Worm (Caenorhabditis elegans) whole organism, late embryonic: Measurements from ENCODE around the gene F35E12.6.
A peak's percentile ranks its signal among the peaks of the same experiment; 100 is the strongest.

Experiments used
- C08G9.2 ChIP-seq: sonication (generic microtip); optimal IDR thresholded peaks from 2 replicates; lab custom pipeline; 2016; ENCODE audit warnings: mild to moderate bottlenecking, missing genetic modification characterization, moderate library complexity, missing compliant biosample characterization
- F13H6.1 ChIP-seq: sonication (generic microtip); optimal IDR thresholded peaks from 2 replicates; lab custom pipeline; 2016; ENCODE audit warnings: missing genetic modification characterization, missing compliant biosample characterization
- K02D7.2 ChIP-seq: sonication (generic microtip); optimal IDR thresholded peaks from 2 replicates; lab custom pipeline; 2017; ENCODE audit warnings: mild to moderate bottlenecking, missing genetic modification characterization, missing compliant biosample characterization
- Y22D7AL.16 ChIP-seq: sonication (generic microtip); optimal IDR thresholded peaks from 2 replicates; lab custom pipeline; 2016; ENCODE audit warnings: missing genetic modification characterization, missing compliant biosample characterization
- ama-1 ChIP-seq: fragments of 150-350 bp; optimal IDR thresholded peaks from 2 replicates; lab custom pipeline; 2014
- ceh-14 ChIP-seq: sonication (generic microtip); optimal IDR thresholded peaks from 2 replicates; lab custom pipeline; 2016; ENCODE audit warnings: missing genotype, missing genetic modification characterization, missing compliant biosample characterization
- ceh-18 ChIP-seq: sonication (generic microtip); optimal IDR thresholded peaks from 2 replicates; lab custom pipeline; 2016; ENCODE audit warnings: missing genetic modification characterization, missing compliant biosample characterization
- ceh-2 ChIP-seq: sonication (generic microtip); optimal IDR thresholded peaks from 2 replicates; lab custom pipeline; 2016; ENCODE audit warnings: missing genotype, missing genetic modification characterization, missing compliant biosample characterization
- ceh-48 ChIP-seq: sonication (generic microtip); optimal IDR thresholded peaks from 2 replicates; lab custom pipeline; 2016; ENCODE audit warnings: missing genetic modification characterization, inconsistent platforms, missing compliant biosample characterization
- dmd-4 ChIP-seq: sonication (generic microtip); optimal IDR thresholded peaks from 2 replicates; lab custom pipeline; 2016; ENCODE audit warnings: borderline replicate concordance, missing genetic modification characterization, missing compliant biosample characterization
- elt-2 ChIP-seq: sonication (generic microtip); optimal IDR thresholded peaks from 2 replicates; lab custom pipeline; 2016; ENCODE audit warnings: missing genetic modification reagents, missing genetic modification characterization, missing compliant biosample characterization
- elt-4 ChIP-seq: sonication (generic microtip); optimal IDR thresholded peaks from 2 replicates; lab custom pipeline; 2016; ENCODE audit warnings: missing genetic modification characterization, missing compliant biosample characterization
- ets-4 ChIP-seq: sonication (generic microtip); optimal IDR thresholded peaks from 2 replicates; lab custom pipeline; 2016; ENCODE audit warnings: missing genetic modification characterization, missing compliant biosample characterization
- eyg-1 ChIP-seq: sonication (generic microtip); optimal IDR thresholded peaks from 2 replicates; lab custom pipeline; 2016; ENCODE audit warnings: missing genotype, missing genetic modification characterization, missing compliant biosample characterization
- fkh-10 ChIP-seq: fragments of 150-350 bp; optimal IDR thresholded peaks from 2 replicates; lab custom pipeline; 2014; ENCODE audit warnings: missing biosample characterization, missing genetic modification reagents, missing genetic modification characterization
- fkh-6 ChIP-seq: sonication (generic microtip); optimal IDR thresholded peaks from 2 replicates; lab custom pipeline; 2016; ENCODE audit warnings: missing genetic modification characterization, missing compliant biosample characterization
- gmeb-2 ChIP-seq: sonication (generic microtip); optimal IDR thresholded peaks from 2 replicates; lab custom pipeline; 2016; ENCODE audit warnings: missing genetic modification characterization, inconsistent platforms, missing compliant biosample characterization
- hlh-30 ChIP-seq: sonication (generic microtip); optimal IDR thresholded peaks from 2 replicates; lab custom pipeline; 2017; ENCODE audit warnings: antibody characterized with exemption, missing genetic modification characterization, missing compliant biosample characterization; ENCODE audit not compliant: insufficient read depth
- lim-6 ChIP-seq: sonication (generic microtip); optimal IDR thresholded peaks from 2 replicates; lab custom pipeline; 2016; ENCODE audit warnings: missing genetic modification characterization, missing compliant biosample characterization
- lin-11 ChIP-seq: fragments of 200-800 bp; sonication (Bioruptor generic); optimal IDR thresholded peaks from 2 replicates; lab custom pipeline; 2018; ENCODE audit warnings: mild to moderate bottlenecking, missing genetic modification characterization, missing compliant biosample characterization
- mec-3 ChIP-seq: sonication (generic microtip); optimal IDR thresholded peaks from 2 replicates; lab custom pipeline; 2016; ENCODE audit warnings: borderline replicate concordance, missing genetic modification characterization, missing compliant biosample characterization
- npax-4 ChIP-seq: sonication (generic microtip); optimal IDR thresholded peaks from 2 replicates; lab custom pipeline; 2016; ENCODE audit warnings: missing genetic modification characterization, missing compliant biosample characterization
- pag-3 ChIP-seq: sonication (generic microtip); optimal IDR thresholded peaks from 2 replicates; lab custom pipeline; 2016; ENCODE audit warnings: missing compliant biosample characterization, missing genetic modification characterization, borderline replicate concordance
- pax-1 ChIP-seq: fragments of 150-350 bp; optimal IDR thresholded peaks from 2 replicates; lab custom pipeline; 2014; ENCODE audit warnings: missing biosample characterization, missing genetic modification characterization
- pha-2 ChIP-seq: sonication (generic microtip); optimal IDR thresholded peaks from 2 replicates; lab custom pipeline; 2017; ENCODE audit warnings: mild to moderate bottlenecking, missing genetic modification characterization, missing compliant biosample characterization
- pha-4 ChIP-seq: fragments of 150-350 bp; optimal IDR thresholded peaks from 2 replicates; lab custom pipeline; 2018; ENCODE audit warnings: missing biosample characterization, missing genetic modification reagents, missing genetic modification characterization
- pqm-1 ChIP-seq: sonication (generic microtip); optimal IDR thresholded peaks from 2 replicates; lab custom pipeline; 2016; ENCODE audit warnings: missing genetic modification characterization, missing compliant biosample characterization
- pros-1 ChIP-seq: fragments of 150-350 bp; optimal IDR thresholded peaks from 2 replicates; lab custom pipeline; 2014; ENCODE audit warnings: missing biosample characterization, missing genetic modification reagents, missing genetic modification characterization
- sdc-2 ChIP-seq: sonication (generic microtip); optimal IDR thresholded peaks from 2 replicates; lab custom pipeline; 2016; ENCODE audit warnings: missing genotype, missing genetic modification characterization, missing compliant biosample characterization
- sox-2 ChIP-seq: fragments of 200-800 bp; sonication (Bioruptor generic); IDR thresholded peaks from 2 replicates; pipeline ENCODE4 v1.3.6; 2022; ENCODE audit warnings: missing genetic modification reagents, missing genetic modification characterization, missing compliant biosample characterization
- sox-4 ChIP-seq: sonication (generic microtip); optimal IDR thresholded peaks from 2 replicates; lab custom pipeline; 2017; ENCODE audit warnings: mild to moderate bottlenecking, missing genetic modification characterization, inconsistent platforms, missing compliant biosample characterization
- syd-9 ChIP-seq: sonication (generic microtip); optimal IDR thresholded peaks from 2 replicates; lab custom pipeline; 2016; ENCODE audit warnings: mild to moderate bottlenecking, missing genetic modification characterization, moderate library complexity, missing compliant biosample characterization
- tbx-2 ChIP-seq: sonication (generic microtip); optimal IDR thresholded peaks from 2 replicates; lab custom pipeline; 2016; ENCODE audit warnings: missing genetic modification characterization, missing compliant biosample characterization
- ttx-3 ChIP-seq: sonication (generic microtip); optimal IDR thresholded peaks from 2 replicates; lab custom pipeline; 2016; ENCODE audit warnings: missing genetic modification reagents, missing genetic modification characterization, missing compliant biosample characterization
- unc-3 ChIP-seq, 2 experiments: fragments of 200-800 bp in 1 of 2; sonication (Bioruptor generic) in 1 of 2; sonication (generic microtip) in 1 of 2; conservative IDR thresholded peaks in 1 of 2; optimal IDR thresholded peaks in 1 of 2; 2 replicates each; pipeline versions ENCODE4 v1.3.6 to Lab custom; 2016 to 2022; ENCODE audit warnings: missing compliant biosample characterization in 2 of 2, missing genetic modification characterization in 2 of 2, missing genetic modification reagents in 1 of 2
- unc-42 ChIP-seq: sonication (generic microtip); optimal IDR thresholded peaks from 2 replicates; lab custom pipeline; 2016; ENCODE audit warnings: missing genotype, missing genetic modification characterization, missing compliant biosample characterization
- unc-55 ChIP-seq: sonication (generic microtip); optimal IDR thresholded peaks from 2 replicates; lab custom pipeline; 2017; ENCODE audit warnings: missing biosample characterization, missing genetic modification reagents, missing genetic modification characterization
- ztf-16 ChIP-seq: sonication (generic microtip); optimal IDR thresholded peaks from 2 replicates; lab custom pipeline; 2017; ENCODE audit warnings: missing genetic modification characterization, missing compliant biosample characterization

The F35E12.6 gene

DNA sequence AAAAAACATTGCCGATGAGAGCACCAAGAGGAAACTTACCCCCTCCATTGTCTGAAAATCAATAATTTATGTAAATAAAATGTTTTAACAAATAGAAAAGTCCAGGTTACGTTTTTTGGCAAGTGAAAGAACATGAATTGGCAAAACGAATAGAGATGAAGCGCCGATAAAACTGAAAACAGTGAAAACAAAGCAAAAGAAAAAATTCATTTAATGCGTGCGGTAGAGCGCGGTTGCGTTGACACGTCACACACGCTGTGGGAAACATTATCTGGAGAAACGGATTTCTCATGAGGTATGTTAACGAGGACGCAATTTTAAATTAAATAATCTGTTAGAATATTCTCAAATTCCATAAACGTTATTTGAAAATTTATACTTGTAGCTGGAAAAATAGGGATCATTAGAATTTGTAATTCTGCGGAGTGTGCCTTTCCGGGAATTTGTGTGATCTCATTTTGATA lies 20.8 kb downstream of the F35E12.6 start, which contains the start of gene zipt-9 (continued):
- TF ChIP-seq ttx-3 (tag; lab: Kevin White, UChicago) (peak; percentile 5), ama-1 (lab: Kevin White, UChicago) (no peak), pha-2 (peak; percentile 41), sox-2 (GFP tag; lab: Robert Waterston, UW) (no peak), elt-2 (tag; lab: Kevin White, UChicago) (peak; percentile 85), sox-4 (no peak), Y22D7AL.16 (tag; lab: Kevin White, UChicago) (no peak), pros-1 (tag; lab: Kevin White, UChicago) (no peak), npax-4 (no peak), dmd-4 (tag; lab: Kevin White, UChicago) (peak; percentile 43), hlh-30 (no peak), ztf-16 (tag; lab: Kevin White, UChicago) (peak; percentile 62), pax-1 (tag; lab: Kevin White, UChicago) (no peak), C08G9.2 (tag; lab: Kevin White, UChicago) (peak; percentile 95), ceh-14 (peak; percentile 96), elt-4 (tag; lab: Kevin White, UChicago) (no peak)

DNA sequence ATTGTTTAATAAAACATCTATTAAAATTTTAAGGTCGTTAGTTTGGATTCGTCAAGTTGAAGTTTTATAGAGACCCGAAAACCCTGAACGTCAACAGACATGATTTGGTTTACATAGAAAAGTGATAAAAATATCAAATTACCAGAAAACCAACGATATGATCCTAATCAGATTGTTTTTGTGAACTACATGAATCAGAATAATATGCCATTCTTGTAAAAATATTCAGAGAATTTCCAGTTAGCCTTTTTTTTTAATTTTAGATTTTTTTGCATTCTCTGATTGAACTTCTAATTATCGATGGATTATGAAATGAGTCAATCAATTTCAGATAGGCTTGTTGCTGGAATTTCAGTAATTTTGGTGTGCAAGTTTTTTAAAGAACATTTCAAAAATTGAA lies 25.0 kb downstream of the F35E12.6 start, which contains the start of gene srx-96:
Gene srx-96, plus strand, starts transcription at position 301 of the 400 bp plus-strand sequence.
- TF ChIP-seq lim-6 (no peak), K02D7.2 (tag; lab: Kevin White, UChicago) (no peak), ets-4 (tag; lab: Kevin White, UChicago) (no peak), unc-3 (GFP tag; conservative IDR thresholded peaks at IDR 0.05; lab: Robert Waterston, UW) (no peak), unc-3 (tag; optimal IDR thresholded peaks at IDR 0.05; lab: Kevin White, UChicago) (no peak), sox-2 (GFP tag; lab: Robert Waterston, UW) (no peak), pros-1 (tag; lab: Kevin White, UChicago) (no peak), fkh-10 (no peak), pag-3 (tag; lab: Kevin White, UChicago) (no peak), lin-11 (tag; lab: Kevin White, UChicago) (no peak), elt-2 (tag; lab: Kevin White, UChicago) (no peak)

DNA sequence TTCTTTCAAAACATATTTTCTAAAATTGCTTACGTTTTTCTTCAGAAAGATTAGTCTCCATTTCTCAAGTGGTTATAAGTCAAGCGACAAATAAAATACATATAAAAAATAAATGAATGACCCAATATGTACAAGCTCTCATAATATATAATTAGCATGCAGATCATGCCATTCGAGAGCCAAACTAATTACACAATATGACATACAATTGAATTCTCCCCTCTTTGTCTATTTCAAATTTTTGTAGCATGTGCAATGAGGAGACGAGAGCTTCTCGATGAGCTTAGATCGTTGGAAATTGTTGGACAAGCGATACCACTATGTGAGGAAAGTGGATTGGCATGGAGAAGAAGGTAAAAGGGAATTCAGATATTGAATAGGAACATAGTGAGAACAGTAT lies 28.8 kb downstream of the F35E12.6 start, which contains the start of gene hlh-34:
Gene hlh-34, minus strand, starts transcription at position 101 of the 400 bp plus-strand sequence.
- TF ChIP-seq unc-42 (tag; lab: Kevin White, UChicago) (peak; percentile 3), ceh-48 (tag; lab: Kevin White, UChicago) (no peak), eyg-1 (tag; lab: Kevin White, UChicago) (no peak)

DNA sequence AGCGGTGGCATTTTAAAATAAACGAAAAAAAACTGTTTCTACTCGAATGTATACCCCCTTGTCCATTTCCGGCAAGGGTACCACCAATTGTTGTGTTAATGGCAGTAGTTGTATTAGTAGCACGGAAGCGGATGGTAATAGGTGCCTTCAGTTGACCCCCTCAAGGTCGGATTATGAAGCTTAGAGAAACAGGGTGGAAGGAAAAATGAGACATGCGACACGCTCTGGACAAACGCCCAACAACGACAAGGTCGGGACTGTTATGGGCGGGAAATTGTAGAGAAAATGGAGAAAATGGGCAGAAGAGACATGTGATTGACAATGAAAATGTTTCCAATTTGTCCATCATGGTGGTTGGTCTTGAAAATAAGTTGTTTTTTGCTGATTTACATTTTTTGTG lies 32.1 kb downstream of the F35E12.6 start, which contains the start of gene T01D3.3:
Gene T01D3.3, plus strand, starts transcription at position 312 of the 400 bp plus-strand sequence.
- peak; percentile 31 for TF ChIP-seq pros-1 (tag; lab: Kevin White, UChicago)
- TF ChIP-seq syd-9 (tag; lab: Kevin White, UChicago) = no peak
- TF ChIP-seq F13H6.1 (tag; lab: Kevin White, UChicago) = no peak
- peak; percentile 5 for TF ChIP-seq fkh-6

DNA sequence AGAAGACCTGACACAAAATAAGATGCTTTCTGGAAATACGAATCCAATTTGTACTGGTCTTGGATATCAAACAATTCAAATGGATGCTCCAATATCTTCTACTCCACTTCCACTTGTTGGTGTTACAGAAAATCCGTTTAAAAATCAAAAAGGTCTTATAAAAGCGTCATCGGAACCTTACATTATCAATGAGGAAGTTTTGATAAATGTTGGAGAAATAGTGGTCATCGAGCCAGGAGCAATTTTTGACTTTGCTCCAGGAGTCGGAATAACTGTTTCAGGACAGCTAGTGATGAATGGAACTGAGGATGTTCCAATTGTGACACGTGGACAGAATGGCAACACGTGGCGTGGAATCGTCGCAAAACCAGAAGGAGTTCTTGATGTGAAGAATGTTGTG lies 41.9 kb downstream of the F35E12.6 start:
- TF ChIP-seq ceh-18 (no peak), K02D7.2 (tag; lab: Kevin White, UChicago) (no peak), ztf-16 (tag; lab: Kevin White, UChicago) (no peak), ceh-2 (tag; lab: Kevin White, UChicago) (no peak), mec-3 (tag; lab: Kevin White, UChicago) (no peak), fkh-6 (no peak), tbx-2 (no peak), elt-2 (tag; lab: Kevin White, UChicago) (no peak), ceh-14 (no peak), gmeb-2 (no peak), ets-4 (tag; lab: Kevin White, UChicago) (no peak), pqm-1 (tag; lab: Kevin White, UChicago) (no peak), elt-4 (tag; lab: Kevin White, UChicago) (no peak), pha-4 (tag; lab: Kevin White, UChicago) (no peak), fkh-10 (no peak), sdc-2 (tag; lab: Kevin White, UChicago) (no peak), pax-1 (tag; lab: Kevin White, UChicago) (no peak), unc-55 (GFP tag; lab: Kevin White, UChicago) (no peak), sox-2 (GFP tag; lab: Robert Waterston, UW) (no peak)
